Worm (Caenorhabditis elegans): ENCODE measurements around the gene D1054.8.

DNA sequence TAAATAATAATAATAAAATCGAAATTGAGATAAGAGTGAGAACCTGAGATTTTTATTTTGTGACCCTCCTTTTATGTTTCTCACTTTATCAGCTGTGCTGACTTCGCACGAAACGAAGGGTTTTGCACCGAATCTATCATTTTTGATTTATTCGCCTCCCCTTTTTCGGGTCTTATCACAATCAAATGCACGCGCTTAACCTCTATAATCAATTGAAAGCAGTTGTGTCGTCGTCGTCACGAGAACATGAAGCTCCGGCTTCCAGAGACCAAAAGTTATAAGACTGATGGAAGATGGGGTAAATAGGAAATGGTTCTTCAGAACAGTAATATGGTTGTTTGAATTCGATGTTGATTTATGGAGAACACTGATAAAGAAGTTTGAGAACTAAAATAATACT lies 17.0 kb downstream of the D1054.8 start, which contains the start of gene D1054.18:
- TF ChIP-seq nhr-12 (tag; optimal IDR thresholded peaks at IDR 0.05) (no peak), snpc-4 (tag; optimal IDR thresholded peaks at IDR 0.05) (no peak)

All from whole organism, mixed stage, embryonic.